Fruit fly (Drosophila melanogaster): ENCODE measurements around the gene CG31909.

CG31909 gene

DNA sequence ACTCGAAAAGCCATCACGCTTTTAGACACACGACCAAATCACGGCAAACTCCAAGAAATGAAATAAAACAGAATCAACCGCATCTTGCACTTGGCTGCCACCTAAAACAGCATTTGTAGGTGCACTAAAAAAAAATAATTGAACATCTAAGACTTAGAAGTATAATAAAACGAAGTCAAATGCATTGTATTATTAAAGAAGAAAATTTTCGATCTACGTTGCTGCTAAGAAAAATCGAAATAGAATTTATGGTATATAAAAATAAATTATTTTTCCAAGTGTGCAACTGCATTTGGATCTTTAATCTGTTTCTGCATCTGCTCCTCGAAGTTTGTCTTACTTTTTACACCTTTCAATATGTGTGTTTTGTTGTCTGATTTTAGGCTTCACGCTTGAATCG, 13.0 kb downstream of the CG31909 start (continued):
- TF ChIP-seq Dp (GFP tag; optimal IDR thresholded peaks at IDR 0.05) = no peak
- TF ChIP-seq CG17361 (GFP tag; IDR thresholded peaks at IDR 0.05) = peak; percentile 71; the same call in 2 of the 3 replicates
- no peak for TF ChIP-seq Fer2 (tag; optimal IDR thresholded peaks at IDR 0.05)
- no peak for TF ChIP-seq Sin3A (optimal IDR thresholded peaks at IDR 0.05)
- no peak for TF ChIP-seq jigr1 (GFP tag; IDR thresholded peaks at IDR 0.05)
- TF ChIP-seq CG15479 (GFP tag; optimal IDR thresholded peaks at IDR 0.05) = no peak
- peak; percentile 8 for TF ChIP-seq pum (GFP tag; optimal IDR thresholded peaks at IDR 0.05)
- TF ChIP-seq H2.0 (GFP tag; IDR thresholded peaks at IDR 0.05) = no peak
- TF ChIP-seq ranshi (GFP tag; IDR thresholded peaks at IDR 0.05) = no peak
- TF ChIP-seq CG16815 (GFP tag; optimal IDR thresholded peaks at IDR 0.05) = peak; percentile 54
- TF ChIP-seq Scr (GFP tag; IDR thresholded peaks at IDR 0.05; ENCODE audit: partially characterized antibody) = no peak
- TF ChIP-seq Gsc (GFP tag; IDR thresholded peaks at IDR 0.05) = no peak
- no peak for TF ChIP-seq ken (GFP tag; IDR thresholded peaks at IDR 0.05)
- no peak for TF ChIP-seq CG17612 (GFP tag; IDR thresholded peaks at IDR 0.05)
- TF ChIP-seq Six4 (GFP tag; optimal IDR thresholded peaks at IDR 0.05) = peak; percentile 39
- TF ChIP-seq ro (GFP tag; IDR thresholded peaks at IDR 0.05) = no peak
- TF ChIP-seq CG2199 (GFP tag; IDR thresholded peaks at IDR 0.05) = no peak
- TF ChIP-seq CG15514 (GFP tag; optimal IDR thresholded peaks at IDR 0.05) = no peak
- no peak for TF ChIP-seq yki (optimal IDR thresholded peaks at IDR 0.05)
- TF ChIP-seq jumu (GFP tag; optimal IDR thresholded peaks at IDR 0.05) = no peak
- TF ChIP-seq jing (GFP tag; optimal IDR thresholded peaks at IDR 0.05) = no peak
- no peak for TF ChIP-seq ash1 (GFP tag; optimal IDR thresholded peaks at IDR 0.05)
- no peak for TF ChIP-seq Bgb (GFP tag; IDR thresholded peaks at IDR 0.05; ENCODE audit: partially characterized antibody)
- no peak for TF ChIP-seq Bdp1 (GFP tag; optimal IDR thresholded peaks at IDR 0.05)
- no peak for TF ChIP-seq toy (GFP tag; IDR thresholded peaks at IDR 0.05)
- no peak for TF ChIP-seq CG32767 (GFP tag; IDR thresholded peaks at IDR 0.05)
- TF ChIP-seq CG15073 (GFP tag; optimal IDR thresholded peaks at IDR 0.05) = no peak
- TF ChIP-seq Optix (GFP tag; IDR thresholded peaks at IDR 0.05) = no peak
- no peak for TF ChIP-seq CG6272 (GFP tag; IDR thresholded peaks at IDR 0.05)
- TF ChIP-seq HHEX (GFP tag; optimal IDR thresholded peaks at IDR 0.05) = no peak
- TF ChIP-seq ems (GFP tag; optimal IDR thresholded peaks at IDR 0.05) = no peak
- TF ChIP-seq Atf-2 (GFP tag; optimal IDR thresholded peaks at IDR 0.05) = no peak
- TF ChIP-seq hb (GFP tag; IDR thresholded peaks at IDR 0.05; ENCODE audit: partially characterized antibody) = no peak
- no peak for TF ChIP-seq NFAT (GFP tag; IDR thresholded peaks at IDR 0.05)
- TF ChIP-seq CG10462 (GFP tag; optimal IDR thresholded peaks at IDR 0.05) = no peak
- TF ChIP-seq MTF-1 (GFP tag; optimal IDR thresholded peaks at IDR 0.05; ENCODE audit: borderline replicate concordance) = peak; percentile 20
- no peak for TF ChIP-seq CG11696 (GFP tag; IDR thresholded peaks at IDR 0.05)
- TF ChIP-seq CG9437 (GFP tag; optimal IDR thresholded peaks at IDR 0.05) = no peak
- no peak for TF ChIP-seq prd (optimal IDR thresholded peaks at IDR 0.05)
- peak; percentile 68 for TF ChIP-seq prd (GFP tag; IDR thresholded peaks at IDR 0.05)
- no peak for TF ChIP-seq luna (GFP tag; optimal IDR thresholded peaks at IDR 0.05)
- no peak for TF ChIP-seq lbe (GFP tag; optimal IDR thresholded peaks at IDR 0.05)
- TF ChIP-seq CG1832 (GFP tag; optimal IDR thresholded peaks at IDR 0.05) = no peak
- peak; percentile 24 for TF ChIP-seq CG3407 (GFP tag; optimal IDR thresholded peaks at IDR 0.05)
- no peak for TF ChIP-seq repo (GFP tag; optimal IDR thresholded peaks at IDR 0.05)
- TF ChIP-seq tll (GFP tag; optimal IDR thresholded peaks at IDR 0.05) = no peak
- TF ChIP-seq ftz-f1 (GFP tag; optimal IDR thresholded peaks at IDR 0.05) = no peak
- no peak for TF ChIP-seq cad (GFP tag; optimal IDR thresholded peaks at IDR 0.05)
